Worm (Caenorhabditis elegans) whole organism, L4 larva: Measurements from ENCODE around the gene nhr-5.

Experiments
- Y48G9A.11 ChIP-seq: fragments of 200-800 bp; sonication (Bioruptor generic); IDR thresholded peaks from 2 replicates; pipeline ENCODE4 v1.3.6; 2022; ENCODE audit warnings: missing genetic modification reagents, missing genetic modification characterization, missing compliant biosample characterization
- ama-1 ChIP-seq: fragments of 150-350 bp; optimal IDR thresholded peaks from 2 replicates; lab custom pipeline; 2014; ENCODE audit warnings: inconsistent platforms, mixed read lengths
- dpl-1 ChIP-seq: fragments of 150-350 bp; optimal IDR thresholded peaks from 2 replicates; lab custom pipeline; 2014; ENCODE audit warnings: missing biosample characterization, missing genetic modification reagents, missing genetic modification characterization
- lin-13 ChIP-seq: fragments of 150-350 bp; optimal IDR thresholded peaks from 2 replicates; lab custom pipeline; 2014; ENCODE audit warnings: missing biosample characterization, missing genetic modification reagents, missing genetic modification characterization
- mep-1 ChIP-seq: fragments of 150-350 bp; sonication (generic microtip); optimal IDR thresholded peaks from 3 replicates; lab custom pipeline; 2014; ENCODE audit warnings: missing biosample characterization, missing genetic modification characterization
- mxl-3 ChIP-seq: fragments of 200-800 bp; sonication (Bioruptor generic); optimal IDR thresholded peaks from 2 replicates; lab custom pipeline; 2018; ENCODE audit warnings: mild to moderate bottlenecking, missing genetic modification characterization, missing compliant biosample characterization
- nhr-28 ChIP-seq: fragments of 150-350 bp; optimal IDR thresholded peaks from 2 replicates; lab custom pipeline; 2014; ENCODE audit warnings: missing biosample characterization, missing genetic modification characterization
- nhr-76 ChIP-seq: fragments of 150-350 bp; optimal IDR thresholded peaks from 2 replicates; lab custom pipeline; 2014; ENCODE audit warnings: missing biosample characterization, missing genetic modification characterization
- skn-1 ChIP-seq: fragments of 150-350 bp; optimal IDR thresholded peaks from 2 replicates; lab custom pipeline; 2014; ENCODE audit warnings: missing biosample characterization, missing genetic modification characterization
- zip-2 ChIP-seq: fragments of 150-350 bp; optimal IDR thresholded peaks from 2 replicates; lab custom pipeline; 2014; ENCODE audit warnings: missing biosample characterization, missing genetic modification characterization

DNA sequence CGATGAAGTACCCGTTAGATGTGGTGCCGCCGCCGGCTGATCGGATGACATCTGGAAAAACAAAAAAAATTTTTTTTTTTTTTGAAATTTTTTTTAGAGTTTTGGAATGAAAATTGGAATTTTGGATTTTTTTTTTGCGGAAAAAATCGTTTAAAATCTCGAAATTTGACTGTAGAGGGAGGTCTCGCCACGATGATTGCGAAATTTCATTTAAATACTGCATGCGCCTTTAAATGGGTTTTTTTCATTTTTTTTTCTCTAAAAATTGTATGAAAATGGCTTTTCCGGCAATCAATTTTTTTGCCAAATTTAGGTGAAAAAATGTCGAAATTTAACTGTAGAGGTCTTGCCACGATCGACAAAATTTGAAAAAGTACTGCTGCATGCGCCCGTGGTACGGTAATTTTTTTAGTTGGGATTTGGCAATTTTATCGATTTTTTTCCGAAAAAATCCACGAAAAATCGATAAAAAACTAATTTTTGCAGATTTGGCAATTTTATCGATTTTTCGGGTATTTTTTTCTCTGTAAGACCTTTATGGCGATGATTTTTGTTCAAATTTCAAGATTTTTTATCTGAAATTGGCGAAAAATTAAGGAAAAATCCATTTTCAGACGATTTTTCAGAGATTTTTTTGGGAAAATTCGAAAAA is 53.2 kb downstream of the nhr-5 start, which contains the start of gene gtf-2H4:
- no peak for TF ChIP-seq lin-13 (GFP tag; lab: Kevin White, UChicago)
- no peak for TF ChIP-seq zip-2 (tag; lab: Kevin White, UChicago)
- no peak for TF ChIP-seq Y48G9A.11 (GFP tag; lab: Robert Waterston, UW)
- no peak for TF ChIP-seq dpl-1 (GFP tag; lab: Kevin White, UChicago)
- no peak for TF ChIP-seq nhr-76 (tag; lab: Kevin White, UChicago)
- no peak for TF ChIP-seq skn-1 (tag; lab: Kevin White, UChicago)
- TF ChIP-seq mep-1, result no peak
- TF ChIP-seq ama-1 (lab: Kevin White, UChicago), result no peak
- TF ChIP-seq mxl-3 (GFP tag; lab: Kevin White, UChicago), result no peak
- no peak for TF ChIP-seq nhr-28 (tag; lab: Kevin White, UChicago)
